Worm (Caenorhabditis elegans) whole organism, young adult: ENCODE measurements around the gene C09E7.8.

Source experiments
- B0035.1 ChIP-seq: sonication (generic microtip); optimal IDR thresholded peaks from 2 replicates; lab custom pipeline; 2016; ENCODE audit warnings: missing genetic modification characterization, mild to moderate bottlenecking, missing compliant biosample characterization, missing genotype, missing genetic modification reagents
- C17E4.6 ChIP-seq: fragments of 200-800 bp; sonication (Bioruptor generic); IDR thresholded peaks from 2 replicates; pipeline ENCODE4 v1.3.6; 2022; ENCODE audit warnings: missing genetic modification reagents, missing genetic modification characterization, missing compliant biosample characterization
- F49E8.2 ChIP-seq: sonication (generic microtip); optimal IDR thresholded peaks from 3 replicates; lab custom pipeline; 2017; ENCODE audit warnings: missing genetic modification characterization, mild to moderate bottlenecking, missing compliant biosample characterization, antibody characterized with exemption, moderate library complexity; ENCODE audit not compliant: insufficient read depth
- F55B11.4 ChIP-seq: sonication (generic microtip); optimal IDR thresholded peaks from 2 replicates; lab custom pipeline; 2016; ENCODE audit warnings: missing compliant biosample characterization, missing genetic modification characterization, borderline replicate concordance; ENCODE audit not compliant: insufficient read depth
- F57C9.4 ChIP-seq: sonication (generic microtip); optimal IDR thresholded peaks from 2 replicates; lab custom pipeline; 2017; ENCODE audit warnings: mild to moderate bottlenecking, missing genetic modification characterization, missing compliant biosample characterization
- T26A5.8 ChIP-seq: sonication (generic microtip); optimal IDR thresholded peaks from 2 replicates; lab custom pipeline; 2016; ENCODE audit warnings: missing genetic modification characterization, missing compliant biosample characterization
- Y53F4B.3 ChIP-seq: fragments of 200-800 bp; sonication (Bioruptor generic); IDR thresholded peaks from 2 replicates; pipeline ENCODE4 v1.3.6; 2022; ENCODE audit warnings: missing genetic modification reagents, missing genetic modification characterization, missing compliant biosample characterization
- ZK185.1 ChIP-seq: sonication (generic microtip); optimal IDR thresholded peaks from 2 replicates; lab custom pipeline; 2016; ENCODE audit warnings: mild to moderate bottlenecking, missing genetic modification characterization, missing compliant biosample characterization; ENCODE audit not compliant: poor library complexity, severe bottlenecking
- ccch-3 ChIP-seq: fragments of 200-800 bp; sonication (Bioruptor generic); optimal IDR thresholded peaks from 2 replicates; lab custom pipeline; 2018; ENCODE audit warnings: mild to moderate bottlenecking, missing genetic modification characterization, missing compliant biosample characterization
- cebp-1 ChIP-seq, 2 experiments: fragments of 200-800 bp in 1 of 2; sonication (Bioruptor generic) in 1 of 2; sonication (generic microtip) in 1 of 2; IDR thresholded peaks in 1 of 2; optimal IDR thresholded peaks in 1 of 2; 2 replicates each; pipeline versions ENCODE4 v1.3.6 to Lab custom; 2017 to 2022; ENCODE audit warnings: missing compliant biosample characterization in 2 of 2, missing genetic modification characterization in 2 of 2, mild to moderate bottlenecking in 1 of 2, missing genetic modification reagents in 1 of 2, moderate library complexity in 1 of 2
- cebp-2 ChIP-seq: fragments of 200-800 bp; sonication (Bioruptor generic); IDR thresholded peaks from 2 replicates; pipeline ENCODE4 v1.3.6; 2022; ENCODE audit warnings: missing genetic modification characterization, missing compliant biosample characterization
- ceh-100 ChIP-seq: fragments of 200-800 bp; sonication (Bioruptor generic); IDR thresholded peaks from 2 replicates; pipeline ENCODE4 v1.3.6; 2022; ENCODE audit warnings: missing genetic modification reagents, missing genetic modification characterization, missing compliant biosample characterization
- ceh-58 ChIP-seq: fragments of 200-800 bp; sonication (Bioruptor generic); IDR thresholded peaks from 2 replicates; pipeline ENCODE4 v1.3.6; 2022; ENCODE audit warnings: missing genetic modification characterization, missing compliant biosample characterization
- ceh-79 ChIP-seq: sonication (generic microtip); optimal IDR thresholded peaks from 2 replicates; lab custom pipeline; 2017; ENCODE audit warnings: mild to moderate bottlenecking, missing genetic modification characterization, missing compliant biosample characterization
- dpff-1 ChIP-seq: sonication (generic microtip); optimal IDR thresholded peaks from 2 replicates; lab custom pipeline; 2017; ENCODE audit warnings: mild to moderate bottlenecking, missing genetic modification characterization, missing compliant biosample characterization
- dpl-1 ChIP-seq: fragments of 150-350 bp; optimal IDR thresholded peaks from 2 replicates; lab custom pipeline; 2014; ENCODE audit warnings: missing biosample characterization, missing genetic modification reagents, missing genetic modification characterization
- egl-18 ChIP-seq: fragments of 200-800 bp; sonication (Bioruptor generic); IDR thresholded peaks from 2 replicates; pipeline ENCODE4 v1.3.6; 2022; ENCODE audit warnings: missing genetic modification reagents, missing genetic modification characterization, missing compliant biosample characterization
- egrh-3 ChIP-seq: fragments of 200-800 bp; sonication (Bioruptor generic); IDR thresholded peaks from 2 replicates; pipeline ENCODE4 v1.3.6; 2022; ENCODE audit warnings: missing genetic modification reagents, missing genetic modification characterization, missing compliant biosample characterization
- ets-4 ChIP-seq: fragments of 200-800 bp; sonication (Bioruptor generic); optimal IDR thresholded peaks from 2 replicates; lab custom pipeline; 2018; ENCODE audit warnings: mild to moderate bottlenecking, missing genetic modification characterization, missing compliant biosample characterization
- gei-17 ChIP-seq: fragments of 200-800 bp; sonication (Bioruptor generic); optimal IDR thresholded peaks from 2 replicates; lab custom pipeline; 2018; ENCODE audit warnings: mild to moderate bottlenecking, missing genetic modification characterization, missing compliant biosample characterization
- him-1 ChIP-seq: sonication (generic microtip); optimal IDR thresholded peaks from 2 replicates; lab custom pipeline; 2016; ENCODE audit warnings: missing genotype, missing genetic modification reagents, missing genetic modification characterization, missing compliant biosample characterization
- hlh-26 ChIP-seq: fragments of 200-800 bp; sonication (Bioruptor generic); conservative IDR thresholded peaks from 2 replicates; pipeline ENCODE4 v1.3.6; 2022; ENCODE audit warnings: missing genetic modification reagents, missing genetic modification characterization, missing compliant biosample characterization
- hmg-20 ChIP-seq: fragments of 200-800 bp; sonication (Bioruptor generic); IDR thresholded peaks from 2 replicates; pipeline ENCODE4 v1.3.6; 2022; ENCODE audit warnings: missing genetic modification reagents, missing genetic modification characterization, missing compliant biosample characterization
- hsf-1 ChIP-seq: fragments of 200-800 bp; sonication (Bioruptor generic); IDR thresholded peaks from 2 replicates; pipeline ENCODE4 v1.3.6; 2022; ENCODE audit warnings: missing genetic modification reagents, missing genetic modification characterization, missing compliant biosample characterization
- let-607 ChIP-seq, 2 experiments: fragments of 200-800 bp in 1 of 2; sonication (Bioruptor generic) in 1 of 2; sonication (generic microtip) in 1 of 2; optimal IDR thresholded peaks; 2 replicates each; lab custom pipeline; 2016 to 2018; ENCODE audit warnings: mild to moderate bottlenecking in 2 of 2, missing compliant biosample characterization in 2 of 2, missing genetic modification characterization in 2 of 2, moderate library complexity in 2 of 2, missing genotype in 1 of 2
- lin-40 ChIP-seq: sonication (generic microtip); optimal IDR thresholded peaks from 2 replicates; lab custom pipeline; 2016; ENCODE audit warnings: missing genetic modification characterization, mild to moderate bottlenecking, missing compliant biosample characterization, missing genotype, missing genetic modification reagents
- lir-1 ChIP-seq: fragments of 200-800 bp; sonication (Bioruptor generic); conservative IDR thresholded peaks from 2 replicates; pipeline ENCODE4 v1.3.6; 2022; ENCODE audit warnings: missing genetic modification reagents, missing genetic modification characterization, missing compliant biosample characterization
- lsy-27 ChIP-seq: sonication (generic microtip); optimal IDR thresholded peaks from 2 replicates; lab custom pipeline; 2017; ENCODE audit warnings: missing genetic modification characterization, mild to moderate bottlenecking, missing compliant biosample characterization, antibody characterized with exemption, missing genotype, borderline replicate concordance; ENCODE audit not compliant: insufficient read depth
- madf-3 ChIP-seq: fragments of 200-800 bp; sonication (Bioruptor generic); IDR thresholded peaks from 2 replicates; pipeline ENCODE4 v1.3.6; 2022; ENCODE audit warnings: missing genetic modification reagents, missing genetic modification characterization, missing compliant biosample characterization
- mel-28 ChIP-seq: sonication (generic microtip); optimal IDR thresholded peaks from 2 replicates; lab custom pipeline; 2016; ENCODE audit warnings: borderline replicate concordance, mild to moderate bottlenecking, missing genetic modification characterization, missing compliant biosample characterization
- nhr-179 ChIP-seq: sonication (generic microtip); optimal IDR thresholded peaks from 2 replicates; lab custom pipeline; 2016; ENCODE audit warnings: mild to moderate bottlenecking, missing genetic modification characterization, missing compliant biosample characterization
- nhr-80 ChIP-seq: sonication (generic microtip); optimal IDR thresholded peaks from 2 replicates; lab custom pipeline; 2016; ENCODE audit warnings: missing genetic modification characterization, missing compliant biosample characterization
- pbrm-1 ChIP-seq: fragments of 200-800 bp; sonication (Bioruptor generic); IDR thresholded peaks from 2 replicates; pipeline ENCODE4 v1.3.6; 2022; ENCODE audit warnings: missing genetic modification reagents, missing genetic modification characterization, missing compliant biosample characterization
- rcor-1 ChIP-seq: fragments of 200-800 bp; sonication (Bioruptor generic); IDR thresholded peaks from 2 replicates; pipeline ENCODE4 v1.3.6; 2022; ENCODE audit warnings: missing genetic modification reagents, missing genetic modification characterization, missing compliant biosample characterization
- sdz-38 ChIP-seq: sonication (generic microtip); optimal IDR thresholded peaks from 2 replicates; lab custom pipeline; 2016; ENCODE audit warnings: missing genotype, missing genetic modification characterization, missing compliant biosample characterization
- sea-2 ChIP-seq: fragments of 200-800 bp; sonication (Bioruptor generic); IDR thresholded peaks from 2 replicates; pipeline ENCODE4 v1.3.6; 2022; ENCODE audit warnings: missing genetic modification characterization, missing compliant biosample characterization
- snpc-3.4 ChIP-seq: sonication (generic microtip); optimal IDR thresholded peaks from 2 replicates; lab custom pipeline; 2017; ENCODE audit warnings: missing genetic modification characterization, mild to moderate bottlenecking, missing compliant biosample characterization, antibody characterized with exemption, moderate library complexity, missing genotype, missing genetic modification reagents
- snpc-4 ChIP-seq, 5 experiments: fragments of 150-350 bp in 1 of 5; sonication (generic microtip) in 4 of 5; optimal IDR thresholded peaks; 2 replicates each; lab custom pipeline; 2014 to 2018; ENCODE audit warnings: missing genetic modification characterization in 5 of 5, missing biosample characterization in 3 of 5, antibody characterized with exemption in 2 of 5, mild to moderate bottlenecking in 2 of 5, missing compliant biosample characterization in 2 of 5, missing genotype in 2 of 5, moderate library complexity in 2 of 5, missing genetic modification reagents in 1 of 5
- ztf-25 ChIP-seq: fragments of 200-800 bp; sonication (Bioruptor generic); IDR thresholded peaks from 2 replicates; pipeline ENCODE4 v1.3.6; 2022; ENCODE audit warnings: missing genetic modification reagents, missing genetic modification characterization, missing compliant biosample characterization
- ztf-6 ChIP-seq: fragments of 200-800 bp; sonication (Bioruptor generic); IDR thresholded peaks from 2 replicates; pipeline ENCODE4 v1.3.6; 2022; ENCODE audit warnings: missing genetic modification reagents, missing genetic modification characterization, missing compliant biosample characterization

Gene C09E7.8

DNA sequence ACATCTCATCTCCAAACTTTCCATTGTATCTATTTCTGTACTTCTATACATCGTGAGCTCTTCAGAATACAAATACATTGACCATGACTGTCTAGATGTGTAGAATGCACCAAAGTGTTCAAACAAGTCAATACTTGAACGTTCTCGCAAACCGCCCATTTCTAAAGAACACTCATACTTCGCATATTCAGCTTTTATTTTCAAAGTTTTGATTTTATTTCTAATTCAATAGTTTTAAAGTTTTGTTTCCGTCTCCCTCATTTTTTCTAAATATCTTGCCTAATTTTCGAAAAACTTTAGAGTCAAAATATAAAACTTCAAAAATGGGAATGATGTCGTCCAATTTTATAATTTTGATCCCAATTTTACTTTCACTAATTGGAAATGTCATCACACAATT, 30.5 kb downstream of the C09E7.8 start, which contains the start of gene pqn-10:
Gene pqn-10, plus strand, starts transcription at position 301 of the 400 bp plus-strand sequence.
- no peak for TF ChIP-seq rcor-1 (GFP tag; lab: Robert Waterston, UW)
- TF ChIP-seq C17E4.6 (GFP tag; lab: Robert Waterston, UW), result no peak
- TF ChIP-seq Y53F4B.3, result no peak

DNA sequence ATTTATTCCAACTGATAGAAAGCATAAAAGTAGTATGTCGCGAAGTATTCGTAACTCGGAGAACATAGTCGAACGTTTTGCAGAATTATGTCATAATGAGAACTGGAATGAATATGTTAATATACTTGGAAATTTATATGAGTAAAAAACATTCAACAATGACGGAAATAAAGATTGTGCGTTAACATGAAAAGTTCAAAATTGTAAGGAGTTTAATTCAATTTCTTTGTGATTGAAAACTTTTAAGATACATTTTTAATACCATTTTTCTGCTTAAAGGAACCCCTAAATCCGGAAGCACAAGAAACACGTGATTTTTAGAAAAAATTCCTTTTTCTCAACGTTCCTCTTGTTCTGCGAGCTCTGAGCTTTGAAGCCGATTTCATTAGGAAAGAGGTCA, 32.8 kb downstream of the C09E7.8 start, which contains the start of gene oig-1:
Gene oig-1, minus strand, starts transcription at position 101 of the 400 bp plus-strand sequence.
- TF ChIP-seq F57C9.4 (tag; lab: Kevin White, UChicago) (no peak), cebp-1 (GFP tag; IDR thresholded peaks at IDR 0.05; lab: Robert Waterston, UW) (no peak), cebp-1 (tag; optimal IDR thresholded peaks at IDR 0.05; lab: Kevin White, UChicago) (no peak), ztf-6 (no peak), snpc-3.4 (tag; lab: Kevin White, UChicago) (no peak), hsf-1 (no peak), lin-40 (tag; lab: Kevin White, UChicago) (no peak), pbrm-1 (GFP tag; lab: Robert Waterston, UW) (no peak), ZK185.1 (tag; lab: Kevin White, UChicago) (no peak), mel-28 (tag; lab: Kevin White, UChicago) (no peak), dpl-1 (GFP tag; lab: Kevin White, UChicago) (no peak), ccch-3 (GFP tag; lab: Kevin White, UChicago) (no peak), madf-3 (no peak)

DNA sequence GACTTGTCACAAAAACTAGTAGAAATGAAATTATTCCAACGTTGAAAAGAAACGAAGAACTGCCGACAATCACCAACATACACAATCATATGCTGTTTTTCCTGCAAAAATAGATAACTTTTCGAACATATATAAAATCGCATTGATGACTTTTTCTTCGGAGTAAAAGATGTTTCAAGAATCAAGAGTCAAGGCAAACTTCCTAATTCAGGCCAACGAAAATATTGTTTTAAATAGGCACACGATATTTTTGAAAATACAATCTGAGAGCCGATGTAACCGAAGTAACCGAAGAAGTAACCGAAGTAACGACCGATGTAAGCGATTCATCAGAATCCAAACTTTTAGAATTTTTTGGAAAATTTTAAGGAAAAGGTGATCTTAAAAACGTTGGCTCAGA, 38.4 kb downstream of the C09E7.8 start, which contains the start of gene C09E7.10:
Gene C09E7.10, minus strand, starts transcription at position 101 of the 400 bp plus-strand sequence.
- TF ChIP-seq dpff-1 (tag; lab: Kevin White, UChicago) (no peak), F49E8.2 (tag; lab: Kevin White, UChicago) (no peak), ceh-58 (no peak), sea-2 (GFP tag; lab: Robert Waterston, UW) (no peak), let-607 (tag; optimal IDR thresholded peaks at IDR 0.05; lab: Kevin White, UChicago) (no peak), ceh-100 (GFP tag; lab: Robert Waterston, UW) (no peak), T26A5.8 (no peak), egl-18 (GFP tag; lab: Robert Waterston, UW) (no peak), nhr-80 (no peak), ztf-25 (GFP tag; lab: Robert Waterston, UW) (no peak), B0035.1 (no peak), gei-17 (GFP tag; lab: Kevin White, UChicago) (no peak), him-1 (tag; lab: Kevin White, UChicago) (no peak), egrh-3 (GFP tag; lab: Robert Waterston, UW) (no peak)

DNA sequence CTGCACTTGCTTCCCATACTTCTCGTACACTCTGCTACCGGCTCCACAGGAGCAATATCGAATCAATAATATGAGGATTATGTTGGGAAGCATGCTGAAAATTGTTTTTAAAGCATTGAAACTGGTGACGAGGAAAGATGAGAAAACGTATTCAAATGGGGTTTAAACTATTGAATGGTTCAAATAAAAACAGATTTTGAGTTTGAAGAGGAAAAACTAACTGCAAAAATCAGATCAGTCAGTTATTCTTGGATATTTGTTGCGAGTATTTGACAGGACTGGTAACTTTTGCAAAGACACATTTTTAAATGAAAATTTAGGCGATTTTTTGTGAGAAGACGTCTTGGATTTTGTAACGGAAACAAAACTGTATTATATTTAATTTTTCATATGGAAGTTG, 43.7 kb downstream of the C09E7.8 start, which contains the start of gene acr-5:
Gene acr-5, minus strand, starts transcription at position 101 of the 400 bp plus-strand sequence.
- no peak for TF ChIP-seq hlh-26
- TF ChIP-seq lsy-27 (tag; lab: Kevin White, UChicago), result no peak
- TF ChIP-seq ceh-79 (tag; lab: Kevin White, UChicago), result no peak
- no peak for TF ChIP-seq sdz-38 (tag; lab: Kevin White, UChicago)
- no peak for TF ChIP-seq lin-40 (tag; lab: Kevin White, UChicago)
- TF ChIP-seq madf-3, result no peak
- no peak for TF ChIP-seq lir-1 (GFP tag; lab: Robert Waterston, UW)
- TF ChIP-seq snpc-4 (GFP tag; optimal IDR thresholded peaks at IDR 0.05; lab: Kevin White, UChicago), result no peak
- TF ChIP-seq snpc-4 (tag; optimal IDR thresholded peaks at IDR 0.05; lab: Kevin White, UChicago), result no peak
- no peak for TF ChIP-seq F55B11.4 (tag; lab: Kevin White, UChicago)
- TF ChIP-seq cebp-2, result no peak
- no peak for TF ChIP-seq ceh-100 (GFP tag; lab: Robert Waterston, UW)
- no peak for TF ChIP-seq ets-4 (GFP tag; lab: Kevin White, UChicago)
- no peak for TF ChIP-seq hmg-20
- no peak for TF ChIP-seq nhr-179 (tag; lab: Kevin White, UChicago)
- no peak for TF ChIP-seq ceh-58
